Fruit fly (Drosophila melanogaster) whole organism, embryonic: ENCODE data around the gene eIF3i.

ENCODE experiments used
- Aef1 ChIP-seq: fragments of 200-800 bp; sonication (Bioruptor generic); IDR thresholded peaks from 3 replicates; pipeline ENCODE4 v1.3.6; 2022; ENCODE audit warnings: missing biosample characterization, missing genetic modification characterization
- Awh ChIP-seq: fragments of 200-800 bp; sonication (Bioruptor generic); IDR thresholded peaks from 2 replicates; pipeline ENCODE4, ENCODE4 v1.3.6; 2022; ENCODE audit warnings: missing biosample characterization, missing genetic modification characterization
- CG10543 ChIP-seq: fragments of 200-800 bp; sonication (Bioruptor generic); optimal IDR thresholded peaks from 3 replicates; lab custom pipeline; 2017; ENCODE audit warnings: missing biosample characterization, mild to moderate bottlenecking, missing genetic modification characterization, moderate library complexity
- CG11085 ChIP-seq: fragments of 200-800 bp; sonication (Bioruptor generic); IDR thresholded peaks from 2 replicates; pipeline ENCODE4 v1.3.6; 2022; ENCODE audit warnings: missing biosample characterization, missing genetic modification characterization
- CG12104 ChIP-seq: fragments of 200-800 bp; sonication (Bioruptor generic); optimal IDR thresholded peaks from 3 replicates; lab custom pipeline; 2016; ENCODE audit warnings: missing biosample characterization, missing genetic modification characterization
- CG12299 ChIP-seq: fragments of 200-800 bp; sonication (Bioruptor generic); optimal IDR thresholded peaks from 2 replicates; lab custom pipeline; 2018; ENCODE audit warnings: missing biosample characterization, mild to moderate bottlenecking, missing genetic modification characterization
- CG12659 ChIP-seq: fragments of 200-800 bp; sonication (Bioruptor generic); optimal IDR thresholded peaks from 3 replicates; lab custom pipeline; 2017; ENCODE audit warnings: mild to moderate bottlenecking, missing biosample characterization, missing genetic modification reagents, missing genetic modification characterization
- CG14050 ChIP-seq: fragments of 200-800 bp; sonication (Bioruptor generic); IDR thresholded peaks from 3 replicates; pipeline ENCODE4 v1.3.6; 2022; ENCODE audit warnings: missing biosample characterization, missing genetic modification characterization
- CG1529 ChIP-seq: fragments of 200-800 bp; sonication (Bioruptor generic); optimal IDR thresholded peaks from 3 replicates; lab custom pipeline; 2018; ENCODE audit warnings: missing biosample characterization, missing genetic modification characterization
- CG1603 ChIP-seq: fragments of 200-800 bp; sonication (Bioruptor generic); optimal IDR thresholded peaks from 2 replicates; lab custom pipeline; 2019; ENCODE audit warnings: missing biosample characterization, mild to moderate bottlenecking, missing genetic modification characterization, moderate library complexity
- CG17359 ChIP-seq: fragments of 200-800 bp; sonication (Bioruptor generic); optimal IDR thresholded peaks from 3 replicates; lab custom pipeline; 2018; ENCODE audit warnings: missing biosample characterization, mild to moderate bottlenecking, missing genetic modification characterization, moderate library complexity
- CG2129 ChIP-seq: fragments of 200-800 bp; sonication (Bioruptor generic); IDR thresholded peaks from 2 replicates; pipeline ENCODE4 v1.3.6; 2022; ENCODE audit warnings: missing biosample characterization, missing genetic modification characterization; ENCODE audit not compliant: partially characterized antibody
- CG2875 ChIP-seq: fragments of 200-800 bp; sonication (Bioruptor generic); optimal IDR thresholded peaks from 2 replicates; lab custom pipeline; 2017; ENCODE audit warnings: missing biosample characterization, mild to moderate bottlenecking, missing genetic modification characterization, missing genetic modification reagents
- CG30403 ChIP-seq: fragments of 200-800 bp; sonication (Bioruptor generic); optimal IDR thresholded peaks from 3 replicates; lab custom pipeline; 2016; ENCODE audit warnings: missing biosample characterization, missing genetic modification characterization
- CG31441 ChIP-seq: fragments of 200-800 bp; sonication (Bioruptor generic); IDR thresholded peaks from 2 replicates; pipeline ENCODE4 v1.3.6; 2022; ENCODE audit warnings: missing biosample characterization, missing genetic modification characterization
- CG32767 ChIP-seq: fragments of 200-800 bp; sonication (Bioruptor generic); IDR thresholded peaks from 2 replicates; pipeline ENCODE4 v1.3.6; 2022; ENCODE audit warnings: missing biosample characterization, missing genetic modification characterization
- CG4360 ChIP-seq: fragments of 200-800 bp; sonication (Bioruptor generic); IDR thresholded peaks from 2 replicates; pipeline ENCODE4 v1.3.6; 2022; ENCODE audit warnings: missing biosample characterization, missing genetic modification characterization
- CG6254 ChIP-seq: fragments of 200-800 bp; sonication (Bioruptor generic); optimal IDR thresholded peaks from 3 replicates; lab custom pipeline; 2017; ENCODE audit warnings: mild to moderate bottlenecking, missing biosample characterization, missing genetic modification reagents, missing genetic modification characterization
- CG8359 ChIP-seq: fragments of 200-800 bp; sonication (Bioruptor generic); optimal IDR thresholded peaks from 2 replicates; lab custom pipeline; 2017; ENCODE audit warnings: missing biosample characterization, mild to moderate bottlenecking, missing genetic modification characterization, borderline replicate concordance
- CG8478 ChIP-seq: fragments of >200 bp; optimal IDR thresholded peaks from 2 replicates; lab custom pipeline; 2018
- CG8944 ChIP-seq: fragments of 200-800 bp; sonication (Bioruptor generic); optimal IDR thresholded peaks from 3 replicates; lab custom pipeline; 2016; ENCODE audit warnings: missing biosample characterization, missing genetic modification characterization
- CG9215 ChIP-seq: fragments of 200-800 bp; sonication (Bioruptor generic); IDR thresholded peaks from 2 replicates; pipeline ENCODE4 v1.3.6; 2022; ENCODE audit warnings: missing biosample characterization, missing genetic modification characterization
- D19B ChIP-seq: fragments of 200-800 bp; sonication (Bioruptor generic); optimal IDR thresholded peaks from 2 replicates; lab custom pipeline; 2017; ENCODE audit warnings: missing biosample characterization, mild to moderate bottlenecking, missing genetic modification characterization
- Deaf1 ChIP-seq: fragments of 200-800 bp; optimal IDR thresholded peaks from 3 replicates; lab custom pipeline; 2019; ENCODE audit warnings: missing biosample characterization, mild to moderate bottlenecking, missing genetic modification characterization, moderate library complexity
- H15 ChIP-seq: fragments of 200-800 bp; sonication (Bioruptor generic); IDR thresholded peaks from 3 replicates; pipeline ENCODE4 v1.3.6; 2022; ENCODE audit warnings: missing biosample characterization, missing genetic modification characterization
- Hmx ChIP-seq: fragments of 200-800 bp; sonication (Bioruptor generic); optimal IDR thresholded peaks from 2 replicates; lab custom pipeline; 2016; ENCODE audit warnings: missing biosample characterization, missing genetic modification characterization
- Hr39 ChIP-seq: fragments of >200 bp; optimal IDR thresholded peaks from 2 replicates; lab custom pipeline; 2017
- Kr ChIP-seq: fragments of 200-800 bp; sonication (Bioruptor generic); optimal IDR thresholded peaks from 2 replicates; lab custom pipeline; 2017; ENCODE audit warnings: missing biosample characterization, mild to moderate bottlenecking, missing genetic modification characterization
- MESR4 ChIP-seq: fragments of 200-800 bp; sonication (Bioruptor generic); optimal IDR thresholded peaks from 2 replicates; lab custom pipeline; 2018; ENCODE audit warnings: missing biosample characterization, mild to moderate bottlenecking, missing genetic modification characterization, moderate library complexity
- MTF-1 ChIP-seq: fragments of 200-800 bp; sonication (Bioruptor generic); optimal IDR thresholded peaks from 2 replicates; lab custom pipeline; 2018; ENCODE audit warnings: missing biosample characterization, mild to moderate bottlenecking, missing genetic modification characterization, borderline replicate concordance
- Nf-YA ChIP-seq: fragments of 200-800 bp; sonication (Bioruptor generic); IDR thresholded peaks from 2 replicates; pipeline ENCODE4 v1.3.6; 2022; ENCODE audit warnings: missing biosample characterization, missing genetic modification characterization
- az2 ChIP-seq: fragments of 200-800 bp; sonication (Bioruptor generic); optimal IDR thresholded peaks from 3 replicates; lab custom pipeline; 2016; ENCODE audit warnings: missing biosample characterization, missing genetic modification characterization
- bcd ChIP-seq: fragments of 200-800 bp; sonication (Bioruptor generic); optimal IDR thresholded peaks from 2 replicates; lab custom pipeline; 2017; ENCODE audit warnings: missing biosample characterization, mild to moderate bottlenecking, missing genetic modification characterization
- danr ChIP-seq: fragments of 200-800 bp; sonication (Bioruptor generic); IDR thresholded peaks from 2 replicates; pipeline ENCODE4 v1.3.6; 2022; ENCODE audit warnings: missing biosample characterization, missing genetic modification characterization
- dati ChIP-seq: fragments of 200-800 bp; sonication (Bioruptor generic); IDR thresholded peaks from 2 replicates; pipeline ENCODE4 v1.3.6; 2022; ENCODE audit warnings: missing biosample characterization, missing genetic modification characterization
- gce ChIP-seq: fragments of 200-800 bp; sonication (Bioruptor generic); IDR thresholded peaks from 3 replicates; pipeline ENCODE4 v1.3.6; 2022; ENCODE audit warnings: missing biosample characterization, missing genetic modification characterization
- h ChIP-seq: fragments of >200 bp; optimal IDR thresholded peaks from 2 replicates; lab custom pipeline; 2017
- kah ChIP-seq: fragments of 200-800 bp; sonication (Bioruptor generic); optimal IDR thresholded peaks from 2 replicates; lab custom pipeline; 2018; ENCODE audit warnings: missing biosample characterization, mild to moderate bottlenecking, missing genetic modification characterization
- maf-S ChIP-seq: fragments of 200-800 bp; sonication (Bioruptor generic); optimal IDR thresholded peaks from 2 replicates; lab custom pipeline; 2016; ENCODE audit warnings: missing biosample characterization, missing genetic modification characterization
- nerfin-1 ChIP-seq: fragments of 200-800 bp; sonication (Bioruptor generic); optimal IDR thresholded peaks from 3 replicates; lab custom pipeline; 2019; ENCODE audit warnings: missing biosample characterization, mild to moderate bottlenecking, missing genetic modification characterization, moderate library complexity
- p53 ChIP-seq: fragments of 200-800 bp; sonication (Bioruptor generic); optimal IDR thresholded peaks from 2 replicates; lab custom pipeline; 2016; ENCODE audit warnings: missing biosample characterization, missing genetic modification characterization
- pho ChIP-seq: fragments of 200-800 bp; sonication (Bioruptor generic); optimal IDR thresholded peaks from 2 replicates; lab custom pipeline; 2016; ENCODE audit warnings: missing biosample characterization, missing genetic modification characterization
- pita ChIP-seq: fragments of 200-800 bp; sonication (Bioruptor generic); optimal IDR thresholded peaks from 2 replicates; lab custom pipeline; 2017; ENCODE audit warnings: missing biosample characterization, mild to moderate bottlenecking, missing genetic modification characterization
- repo ChIP-seq: fragments of 200-800 bp; sonication (Bioruptor generic); optimal IDR thresholded peaks from 2 replicates; lab custom pipeline; 2016; ENCODE audit warnings: missing biosample characterization, missing genetic modification characterization
- row ChIP-seq: fragments of 200-800 bp; sonication (Bioruptor generic); IDR thresholded peaks from 3 replicates; pipeline ENCODE4 v1.3.6; 2022; ENCODE audit warnings: missing biosample characterization, missing genetic modification characterization
- schlank ChIP-seq: fragments of 200-800 bp; sonication (Bioruptor generic); optimal IDR thresholded peaks from 2 replicates; lab custom pipeline; 2018; ENCODE audit warnings: missing biosample characterization, mild to moderate bottlenecking, missing genetic modification characterization
- sens-2 ChIP-seq: fragments of 200-800 bp; sonication (Bioruptor generic); IDR thresholded peaks from 2 replicates; pipeline ENCODE4 v1.3.6; 2022; ENCODE audit warnings: missing biosample characterization, missing genetic modification characterization
- shn ChIP-seq: fragments of 200-800 bp; sonication (Bioruptor generic); optimal IDR thresholded peaks from 3 replicates; lab custom pipeline; 2016; ENCODE audit warnings: missing biosample characterization, missing genetic modification characterization
- slou ChIP-seq: fragments of 200-800 bp; sonication (Bioruptor generic); optimal IDR thresholded peaks from 3 replicates; lab custom pipeline; 2016; ENCODE audit warnings: missing biosample characterization, missing genetic modification characterization
- tll ChIP-seq, 2 experiments: fragments of 200-800 bp in 1 of 2; fragments of >200 bp in 1 of 2; sonication (Bioruptor generic) in 1 of 2; optimal IDR thresholded peaks; 2 replicates each; lab custom pipeline; 2017 to 2019; ENCODE audit warnings: missing biosample characterization in 2 of 2, missing genetic modification characterization in 2 of 2, mild to moderate bottlenecking in 1 of 2, moderate library complexity in 1 of 2
- zfh2 ChIP-seq: fragments of 200-800 bp; sonication (Bioruptor generic); optimal IDR thresholded peaks from 2 replicates; lab custom pipeline; 2016; ENCODE audit warnings: missing biosample characterization, missing genetic modification characterization

The eIF3i gene

DNA sequence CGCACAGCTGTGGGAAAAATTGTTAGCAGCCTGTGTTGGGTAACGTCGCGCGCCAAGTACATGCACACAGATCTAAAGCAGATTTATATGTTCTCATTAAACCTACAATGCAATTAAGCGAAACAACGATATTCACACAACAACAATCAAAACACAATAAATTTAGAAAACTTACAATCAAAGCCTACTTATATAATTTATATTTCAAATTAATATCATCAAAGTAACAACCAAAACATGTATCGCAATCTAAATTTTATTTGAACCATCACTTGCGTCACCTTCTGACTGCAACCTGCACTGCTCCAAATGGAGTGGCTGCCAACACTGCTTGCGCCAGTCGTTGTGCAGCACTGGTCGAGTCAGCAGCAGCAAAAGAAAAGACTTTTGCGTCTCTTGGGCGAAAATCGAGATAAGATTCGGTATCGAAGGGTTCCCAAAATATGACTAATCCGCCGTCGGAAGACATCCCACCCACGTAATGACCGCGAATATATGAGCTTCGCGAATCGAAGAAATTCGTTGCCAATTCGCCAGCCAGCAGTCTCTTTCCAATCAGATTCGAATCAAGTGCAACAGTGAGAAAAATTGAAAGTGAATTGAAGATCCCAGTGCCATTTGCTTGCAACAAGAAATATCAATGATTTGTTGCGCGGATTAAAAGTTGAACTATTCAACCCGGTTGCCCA is 13.8 kb upstream of the eIF3i start, which contains the start of the genes CG8892 and CG34126 (continued):
- TF ChIP-seq CG10543 = peak; percentile 98
- TF ChIP-seq kah (GFP tag; lab: Kevin White, UChicago) = peak; percentile 87
- TF ChIP-seq CG1529 (GFP tag; lab: Kevin White, UChicago) = peak; percentile 94
- TF ChIP-seq CG8478 (lab: Kevin White, UChicago) = no peak
- peak; percentile 66 for TF ChIP-seq MESR4
- TF ChIP-seq D19B (GFP tag; lab: Kevin White, UChicago) = peak; percentile 91
- peak; percentile 87 for TF ChIP-seq CG8359 (GFP tag; lab: Kevin White, UChicago)
- peak; percentile 81 for TF ChIP-seq schlank (tag; lab: Kevin White, UChicago)
- peak; percentile 94 for TF ChIP-seq CG11085
- TF ChIP-seq CG8944 (GFP tag; lab: Kevin White, UChicago) = peak; percentile 96
- TF ChIP-seq h = no peak
- peak; percentile 96 for TF ChIP-seq CG31441 (GFP tag; lab: Robert Waterston, UW)
- peak; percentile 96 for TF ChIP-seq CG12104 (GFP tag; lab: Kevin White, UChicago)
- peak; percentile 100 for TF ChIP-seq CG30403 (GFP tag; lab: Kevin White, UChicago)
- TF ChIP-seq sens-2 (GFP tag; lab: Robert Waterston, UW) = peak; percentile 77
- TF ChIP-seq az2 (GFP tag; lab: Kevin White, UChicago) = peak; percentile 98
- peak; percentile 91 for TF ChIP-seq CG2875 (GFP tag; lab: Kevin White, UChicago)
- TF ChIP-seq Aef1 (GFP tag; lab: Robert Waterston, UW) = peak; percentile 97
- TF ChIP-seq nerfin-1 (tag; lab: Kevin White, UChicago) = peak; percentile 97
- peak; percentile 98 for TF ChIP-seq zfh2 (GFP tag; lab: Kevin White, UChicago)
- TF ChIP-seq CG32767 = peak; percentile 93
- TF ChIP-seq CG9215 (GFP tag; lab: Robert Waterston, UW) = peak; percentile 97
- no peak for TF ChIP-seq CG2129 (GFP tag; lab: Robert Waterston, UW)
- TF ChIP-seq CG4360 (GFP tag; lab: Robert Waterston, UW) = peak; percentile 45; the same call in 1 of the 2 replicates
- TF ChIP-seq pita (GFP tag; lab: Kevin White, UChicago) = no peak
- TF ChIP-seq CG12659 = peak; percentile 99
- peak; percentile 81 for TF ChIP-seq Awh (GFP tag; lab: Robert Waterston, UW)
- TF ChIP-seq row = peak; percentile 98
- TF ChIP-seq slou (GFP tag; lab: Kevin White, UChicago) = peak; percentile 98
- TF ChIP-seq Nf-YA (GFP tag; lab: Robert Waterston, UW) = peak; percentile 89
- peak; percentile 97 for TF ChIP-seq pho (GFP tag; lab: Kevin White, UChicago)
- TF ChIP-seq gce (GFP tag; lab: Robert Waterston, UW) = peak; percentile 78; the same call in 2 of the 3 replicates
- peak; percentile 85 for TF ChIP-seq CG1603 (tag; lab: Kevin White, UChicago)
- TF ChIP-seq bcd = peak; percentile 98
- peak; percentile 67 to 95 for TF ChIP-seq tll (GFP tag; optimal IDR thresholded peaks at IDR 0.05; lab: Kevin White, UChicago)
- peak; percentile 89 for TF ChIP-seq CG6254
- peak; percentile 83 for TF ChIP-seq dati (GFP tag; lab: Robert Waterston, UW)
- TF ChIP-seq Deaf1 = peak; percentile 81
- TF ChIP-seq repo (GFP tag; lab: Kevin White, UChicago) = peak; percentile 91
- TF ChIP-seq H15 = peak; percentile 96
- TF ChIP-seq maf-S (GFP tag; lab: Kevin White, UChicago) = peak; percentile 96
- peak; percentile 81 for TF ChIP-seq MTF-1 (GFP tag; lab: Kevin White, UChicago)
- peak; percentile 89 for TF ChIP-seq CG14050 (GFP tag; lab: Robert Waterston, UW)
- TF ChIP-seq Hmx (GFP tag; lab: Kevin White, UChicago) = peak; percentile 94
- TF ChIP-seq danr (GFP tag; lab: Robert Waterston, UW) = peak; percentile 94
- peak; percentile 96 for TF ChIP-seq CG17359 (tag; lab: Kevin White, UChicago)
- TF ChIP-seq shn = peak; percentile 96
- TF ChIP-seq Hr39 (lab: Kevin White, UChicago) = peak; percentile 82
- peak; percentile 81 for TF ChIP-seq p53 (GFP tag; lab: Kevin White, UChicago)
- TF ChIP-seq CG12299 (tag; lab: Kevin White, UChicago) = peak; percentile 92
- TF ChIP-seq Kr (GFP tag; lab: Kevin White, UChicago) = peak; percentile 61
